Fruit fly (Drosophila melanogaster) whole organism, embryonic: ENCODE data around the gene Irk1.
A peak's percentile ranks its signal among the peaks of the same experiment; 100 is the strongest.

ENCODE experiments used
- B-H2 ChIP-seq: fragments of 200-800 bp; sonication (Bioruptor generic); optimal IDR thresholded peaks from 2 replicates; lab custom pipeline; 2018; ENCODE audit warnings: missing biosample characterization, mild to moderate bottlenecking, missing genetic modification characterization
- BtbVII ChIP-seq: fragments of 200-800 bp; sonication (Bioruptor generic); optimal IDR thresholded peaks from 3 replicates; lab custom pipeline; 2017; ENCODE audit warnings: missing biosample characterization, mild to moderate bottlenecking, missing genetic modification characterization
- CG10543 ChIP-seq: fragments of 200-800 bp; sonication (Bioruptor generic); optimal IDR thresholded peaks from 3 replicates; lab custom pipeline; 2017; ENCODE audit warnings: missing biosample characterization, mild to moderate bottlenecking, missing genetic modification characterization, moderate library complexity
- CG12769 ChIP-seq: fragments of 200-800 bp; sonication (Bioruptor generic); optimal IDR thresholded peaks from 2 replicates; lab custom pipeline; 2019; ENCODE audit warnings: missing biosample characterization, mild to moderate bottlenecking, missing genetic modification characterization, moderate library complexity
- CG13296 ChIP-seq: fragments of 200-800 bp; sonication (Bioruptor generic); optimal IDR thresholded peaks from 3 replicates; lab custom pipeline; 2018; ENCODE audit warnings: missing biosample characterization, mild to moderate bottlenecking, missing genetic modification characterization
- CG13894 ChIP-seq: fragments of 200-800 bp; sonication (Bioruptor generic); optimal IDR thresholded peaks from 3 replicates; lab custom pipeline; 2018; ENCODE audit warnings: missing biosample characterization, mild to moderate bottlenecking, missing genetic modification characterization, moderate library complexity
- CG15269 ChIP-seq: fragments of 200-800 bp; sonication (Bioruptor generic); optimal IDR thresholded peaks from 2 replicates; lab custom pipeline; 2018; ENCODE audit warnings: missing biosample characterization, mild to moderate bottlenecking, missing genetic modification characterization, moderate library complexity
- CG15514 ChIP-seq: fragments of 200-800 bp; sonication (Bioruptor generic); optimal IDR thresholded peaks from 3 replicates; lab custom pipeline; 2017; ENCODE audit warnings: missing biosample characterization, missing genetic modification characterization, mild to moderate bottlenecking, moderate library complexity, missing genetic modification reagents
- CG18599 ChIP-seq: fragments of 200-800 bp; sonication (Bioruptor generic); optimal IDR thresholded peaks from 3 replicates; lab custom pipeline; 2017; ENCODE audit warnings: missing biosample characterization, missing genetic modification characterization, mild to moderate bottlenecking, moderate library complexity, missing genetic modification reagents
- CG2678 ChIP-seq: fragments of 200-800 bp; sonication (Bioruptor generic); optimal IDR thresholded peaks from 3 replicates; lab custom pipeline; 2019; ENCODE audit warnings: missing biosample characterization, mild to moderate bottlenecking, missing genetic modification characterization, moderate library complexity
- CG3281 ChIP-seq: fragments of 200-800 bp; sonication (Bioruptor generic); optimal IDR thresholded peaks from 3 replicates; lab custom pipeline; 2017; ENCODE audit warnings: missing biosample characterization, mild to moderate bottlenecking, missing genetic modification characterization
- CG34376 ChIP-seq: fragments of 200-800 bp; sonication (Bioruptor generic); optimal IDR thresholded peaks from 2 replicates; lab custom pipeline; 2018; ENCODE audit warnings: missing biosample characterization, mild to moderate bottlenecking, missing genetic modification characterization
- CG43689 ChIP-seq: fragments of 200-800 bp; sonication (Bioruptor generic); IDR thresholded peaks from 2 replicates; pipeline ENCODE4 v1.3.6; 2022; ENCODE audit warnings: missing biosample characterization, missing genetic modification characterization
- CG4730 ChIP-seq: fragments of 200-800 bp; sonication (Bioruptor generic); IDR thresholded peaks from 2 replicates; pipeline ENCODE4 v1.3.6; 2022; ENCODE audit warnings: missing biosample characterization, missing genetic modification characterization
- CG6654 ChIP-seq: fragments of 200-800 bp; sonication (Bioruptor generic); optimal IDR thresholded peaks from 2 replicates; lab custom pipeline; 2017; ENCODE audit warnings: missing biosample characterization, mild to moderate bottlenecking, missing genetic modification characterization
- CG6813 ChIP-seq: fragments of 200-800 bp; sonication (Bioruptor generic); optimal IDR thresholded peaks from 2 replicates; lab custom pipeline; 2017; ENCODE audit warnings: missing biosample characterization, missing genetic modification characterization, mild to moderate bottlenecking, moderate library complexity, missing genetic modification reagents
- CG7987 ChIP-seq: fragments of 200-800 bp; sonication (Bioruptor generic); optimal IDR thresholded peaks from 2 replicates; lab custom pipeline; 2018; ENCODE audit warnings: missing biosample characterization, mild to moderate bottlenecking, missing genetic modification characterization, moderate library complexity
- CG8944 ChIP-seq: fragments of 200-800 bp; sonication (Bioruptor generic); optimal IDR thresholded peaks from 3 replicates; lab custom pipeline; 2016; ENCODE audit warnings: missing biosample characterization, missing genetic modification characterization
- Ets65A ChIP-seq: fragments of 200-800 bp; sonication (Bioruptor generic); peaks from one replicate; lab custom pipeline; 2016; ENCODE audit warnings: missing biosample characterization, missing genetic modification characterization
- Fer1 ChIP-seq: fragments of 200-800 bp; sonication (Bioruptor generic); optimal IDR thresholded peaks from 2 replicates; lab custom pipeline; 2017; ENCODE audit warnings: missing biosample characterization, mild to moderate bottlenecking, missing genetic modification characterization
- HLHmδ ChIP-seq: fragments of 200-800 bp; sonication (Bioruptor generic); optimal IDR thresholded peaks from 2 replicates; lab custom pipeline; 2018; ENCODE audit warnings: missing biosample characterization, mild to moderate bottlenecking, missing genetic modification characterization, moderate library complexity
- Hand ChIP-seq: fragments of 200-800 bp; sonication (Bioruptor generic); optimal IDR thresholded peaks from 2 replicates; lab custom pipeline; 2017; ENCODE audit warnings: mild to moderate bottlenecking, missing biosample characterization, missing genetic modification reagents, missing genetic modification characterization
- Hey ChIP-seq: fragments of 200-800 bp; sonication (Bioruptor generic); optimal IDR thresholded peaks from 3 replicates; lab custom pipeline; 2018; ENCODE audit warnings: missing biosample characterization, mild to moderate bottlenecking, missing genetic modification characterization
- Hmr ChIP-seq: fragments of 200-800 bp; sonication (Bioruptor generic); optimal IDR thresholded peaks from 3 replicates; lab custom pipeline; 2017; ENCODE audit warnings: mild to moderate bottlenecking, missing biosample characterization, missing genetic modification reagents, missing genetic modification characterization
- Lim3 ChIP-seq: fragments of 200-800 bp; sonication (Bioruptor generic); IDR thresholded peaks from 2 replicates; pipeline ENCODE4 v1.3.6; 2022; ENCODE audit warnings: missing biosample characterization, missing genetic modification characterization
- Nf-YB ChIP-seq: fragments of 200-800 bp; sonication (Bioruptor generic); optimal IDR thresholded peaks from 3 replicates; lab custom pipeline; 2019; ENCODE audit warnings: missing biosample characterization, mild to moderate bottlenecking, missing genetic modification characterization, moderate library complexity
- Nf-YC ChIP-seq: fragments of 200-800 bp; optimal IDR thresholded peaks from 3 replicates; lab custom pipeline; 2019; ENCODE audit warnings: missing biosample characterization, mild to moderate bottlenecking, missing genetic modification characterization, moderate library complexity
- PHDP ChIP-seq: fragments of 200-800 bp; sonication (Bioruptor generic); optimal IDR thresholded peaks from 3 replicates; lab custom pipeline; 2018; ENCODE audit warnings: missing biosample characterization, mild to moderate bottlenecking, missing genetic modification characterization, moderate library complexity
- Sox102F ChIP-seq: fragments of 200-800 bp; sonication (Bioruptor generic); optimal IDR thresholded peaks from 2 replicates; lab custom pipeline; 2018; ENCODE audit warnings: missing biosample characterization, mild to moderate bottlenecking, missing genetic modification characterization, moderate library complexity
- Vsx1 ChIP-seq: fragments of 200-800 bp; sonication (Bioruptor generic); optimal IDR thresholded peaks from 2 replicates; lab custom pipeline; 2017; ENCODE audit warnings: missing biosample characterization, mild to moderate bottlenecking, missing genetic modification characterization, missing genetic modification reagents
- bigmax ChIP-seq: fragments of 200-800 bp; sonication (Bioruptor generic); optimal IDR thresholded peaks from 2 replicates; lab custom pipeline; 2018; ENCODE audit warnings: missing biosample characterization, mild to moderate bottlenecking, missing genetic modification characterization
- caup ChIP-seq: fragments of 200-800 bp; sonication (Bioruptor generic); optimal IDR thresholded peaks from 3 replicates; lab custom pipeline; 2017; ENCODE audit warnings: missing biosample characterization, mild to moderate bottlenecking, missing genetic modification characterization, moderate library complexity; ENCODE audit not compliant: severe bottlenecking
- cwo ChIP-seq: fragments of 200-800 bp; sonication (Bioruptor generic); optimal IDR thresholded peaks from 3 replicates; lab custom pipeline; 2017; ENCODE audit warnings: missing biosample characterization, missing genetic modification characterization, mild to moderate bottlenecking, moderate library complexity, missing genetic modification reagents
- dpn ChIP-seq, 2 experiments: fragments of 200-800 bp; sonication (Bioruptor generic); optimal IDR thresholded peaks; 3 replicates each; lab custom pipeline; 2016; ENCODE audit warnings: missing biosample characterization in 2 of 2, missing genetic modification characterization in 2 of 2
- exex ChIP-seq: fragments of 200-800 bp; sonication (Bioruptor generic); optimal IDR thresholded peaks from 4 replicates; lab custom pipeline; 2018; ENCODE audit warnings: missing biosample characterization, mild to moderate bottlenecking, missing genetic modification characterization, moderate library complexity
- gem ChIP-seq: fragments of 200-800 bp; sonication (Bioruptor generic); optimal IDR thresholded peaks from 2 replicates; lab custom pipeline; 2019; ENCODE audit warnings: missing biosample characterization, mild to moderate bottlenecking, missing genetic modification characterization, moderate library complexity
- grau ChIP-seq: fragments of 200-800 bp; optimal IDR thresholded peaks from 3 replicates; lab custom pipeline; 2019; ENCODE audit warnings: missing biosample characterization, mild to moderate bottlenecking, missing genetic modification characterization, moderate library complexity
- grn ChIP-seq: fragments of 200-800 bp; sonication (Bioruptor generic); optimal IDR thresholded peaks from 3 replicates; lab custom pipeline; 2017; ENCODE audit warnings: missing biosample characterization, missing genetic modification characterization
- gro ChIP-seq: fragments of 200-800 bp; sonication (Bioruptor generic); optimal IDR thresholded peaks from 2 replicates; lab custom pipeline; 2016; ENCODE audit warnings: missing biosample characterization, missing genetic modification characterization
- lab ChIP-seq: fragments of 200-800 bp; sonication (Bioruptor generic); optimal IDR thresholded peaks from 3 replicates; lab custom pipeline; 2017; ENCODE audit warnings: missing biosample characterization, missing genetic modification characterization, mild to moderate bottlenecking, moderate library complexity, missing genetic modification reagents
- mirr ChIP-seq: fragments of 200-800 bp; sonication (Bioruptor generic); optimal IDR thresholded peaks from 3 replicates; lab custom pipeline; 2018; ENCODE audit warnings: missing biosample characterization, mild to moderate bottlenecking, missing genetic modification characterization
- sd ChIP-seq: fragments of 200-800 bp; sonication (Bioruptor generic); optimal IDR thresholded peaks from 3 replicates; lab custom pipeline; 2018; ENCODE audit warnings: missing biosample characterization, mild to moderate bottlenecking, missing genetic modification characterization, moderate library complexity
- sens-2 ChIP-seq: fragments of 200-800 bp; sonication (Bioruptor generic); IDR thresholded peaks from 2 replicates; pipeline ENCODE4 v1.3.6; 2022; ENCODE audit warnings: missing biosample characterization, missing genetic modification characterization
- sug ChIP-seq: fragments of 200-800 bp; optimal IDR thresholded peaks from 2 replicates; lab custom pipeline; 2019; ENCODE audit warnings: missing biosample characterization, mild to moderate bottlenecking, missing genetic modification characterization, moderate library complexity
- tll ChIP-seq, 2 experiments: fragments of 200-800 bp in 1 of 2; fragments of >200 bp in 1 of 2; sonication (Bioruptor generic) in 1 of 2; optimal IDR thresholded peaks; 2 replicates each; lab custom pipeline; 2017 to 2019; ENCODE audit warnings: missing biosample characterization in 2 of 2, missing genetic modification characterization in 2 of 2, mild to moderate bottlenecking in 1 of 2, moderate library complexity in 1 of 2

The Irk1 gene

dm6 chr3R:23161288-23161870, 6.7 kb upstream of the Irk1 start, which contains the start of gene CG13829:
TSS of gene CG13829 (minus strand) at chr3R:23161338.
- TF ChIP-seq B-H2 (GFP tag; lab: Kevin White, UChicago) (peak; percentile 32), Hand (peak; percentile 13), grau (tag; lab: Kevin White, UChicago) (peak; percentile 7), Fer1 (GFP tag; lab: Kevin White, UChicago) (peak; percentile 25), CG3281 (GFP tag; lab: Kevin White, UChicago) (peak; percentile 34), caup (GFP tag; lab: Kevin White, UChicago) (peak; percentile 20), Lim3 (GFP tag; lab: Robert Waterston, UW) (peak; percentile 21; the same call in 1 of the 2 replicates), tll (GFP tag; optimal IDR thresholded peaks at IDR 0.05; lab: Kevin White, UChicago) (no peak), CG13894 (tag; lab: Kevin White, UChicago) (peak; percentile 54), CG10543 (GFP tag; lab: Kevin White, UChicago) (peak; percentile 13), Vsx1 (GFP tag; lab: Kevin White, UChicago) (peak; percentile 95), CG12769 (tag; lab: Kevin White, UChicago) (peak; percentile 8), bigmax (GFP tag; lab: Kevin White, UChicago) (peak; percentile 29), dpn (GFP tag; optimal IDR thresholded peaks at IDR 0.05; lab: Kevin White, UChicago) (no peak), CG15514 (peak; percentile 7), sens-2 (peak; percentile 45; the same call in 1 of the 2 replicates), Nf-YC (tag; lab: Kevin White, UChicago) (peak; percentile 51), lab (GFP tag; lab: Kevin White, UChicago) (peak; percentile 56), Nf-YB (GFP tag; lab: Kevin White, UChicago) (peak; percentile 46), CG7987 (GFP tag; lab: Kevin White, UChicago) (no peak), CG6813 (peak; percentile 2), gro (GFP tag; lab: Kevin White, UChicago) (peak; percentile 52), sd (tag; lab: Kevin White, UChicago) (peak; percentile 97), cwo (GFP tag; lab: Kevin White, UChicago) (peak; percentile 63), sug (tag; lab: Kevin White, UChicago) (peak; percentile 93), CG6654 (GFP tag; lab: Kevin White, UChicago) (no peak), mirr (GFP tag; lab: Kevin White, UChicago) (peak; percentile 91), exex (tag; lab: Kevin White, UChicago) (peak; percentile 99), CG13296 (GFP tag; lab: Kevin White, UChicago) (peak; percentile 37), CG43689 (no peak), CG8944 (GFP tag; lab: Kevin White, UChicago) (no peak), HLHmδ (GFP tag; lab: Kevin White, UChicago) (no peak), Hey (tag; lab: Kevin White, UChicago) (peak; percentile 6), CG34376 (GFP tag; lab: Kevin White, UChicago) (peak; percentile 97), Ets65A (GFP tag; lab: Kevin White, UChicago) (peak; percentile 9), CG15269 (no peak), CG4730 (no peak), PHDP (tag; lab: Kevin White, UChicago) (peak; percentile 40), gem (tag; lab: Kevin White, UChicago) (peak; percentile 36), Hmr (peak; percentile 22), CG18599 (GFP tag; lab: Kevin White, UChicago) (peak; percentile 57), CG2678 (peak; percentile 58), grn (peak; percentile 82), Sox102F (no peak), BtbVII (peak; percentile 32)
